Worm (Caenorhabditis elegans): ENCODE results near the gene B0222.5.

Gene B0222.5

DNA sequence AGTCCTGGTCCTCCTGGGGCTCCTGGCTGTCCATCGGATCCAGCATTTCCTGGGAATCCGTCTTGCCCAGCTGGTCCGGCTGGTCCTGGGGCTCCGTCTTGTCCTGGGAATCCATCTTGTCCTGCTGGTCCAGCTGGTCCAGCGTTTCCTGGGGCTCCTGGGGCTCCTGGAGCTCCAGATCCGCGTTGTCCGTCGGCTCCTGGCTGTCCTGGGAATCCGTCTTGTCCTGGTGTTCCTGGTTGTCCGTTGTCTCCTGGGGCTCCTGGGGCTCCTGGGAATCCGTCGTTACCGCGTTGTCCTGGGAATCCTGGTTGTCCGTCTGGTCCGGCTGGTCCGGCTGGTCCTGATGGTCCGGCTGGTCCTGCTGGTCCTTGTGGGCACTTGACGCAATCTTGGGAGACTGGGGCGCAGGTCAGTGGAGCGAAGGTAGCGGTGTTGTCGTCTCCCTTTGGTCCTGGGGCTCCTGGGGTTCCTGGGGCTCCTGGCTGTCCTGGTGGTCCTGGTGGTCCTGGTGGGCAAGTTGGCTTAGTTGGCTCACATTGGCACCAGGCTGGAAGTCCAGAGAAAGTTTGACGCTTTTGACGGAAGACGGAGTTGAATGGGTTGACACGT is 7.6 kb upstream of the B0222.5 start:
- peak; percentile 85 for TF ChIP-seq zfh-2 (GFP tag; conservative IDR thresholded peaks at IDR 0.05)
- no peak for TF ChIP-seq nfya-1 (tag; optimal IDR thresholded peaks at IDR 0.05; ENCODE audit: borderline replicate concordance, insufficient read depth)
- TF ChIP-seq egl-18 (GFP tag; IDR thresholded peaks at IDR 0.05): no peak
- peak; percentile 87 for TF ChIP-seq egrh-3 (GFP tag; IDR thresholded peaks at IDR 0.05)
- TF ChIP-seq ztf-28 (GFP tag; IDR thresholded peaks at IDR 0.05): 0 out of 2 replicates have a peak, but pooled peaks have one; percentile 29
- TF ChIP-seq ceh-79 (tag; optimal IDR thresholded peaks at IDR 0.05): no peak

DNA sequence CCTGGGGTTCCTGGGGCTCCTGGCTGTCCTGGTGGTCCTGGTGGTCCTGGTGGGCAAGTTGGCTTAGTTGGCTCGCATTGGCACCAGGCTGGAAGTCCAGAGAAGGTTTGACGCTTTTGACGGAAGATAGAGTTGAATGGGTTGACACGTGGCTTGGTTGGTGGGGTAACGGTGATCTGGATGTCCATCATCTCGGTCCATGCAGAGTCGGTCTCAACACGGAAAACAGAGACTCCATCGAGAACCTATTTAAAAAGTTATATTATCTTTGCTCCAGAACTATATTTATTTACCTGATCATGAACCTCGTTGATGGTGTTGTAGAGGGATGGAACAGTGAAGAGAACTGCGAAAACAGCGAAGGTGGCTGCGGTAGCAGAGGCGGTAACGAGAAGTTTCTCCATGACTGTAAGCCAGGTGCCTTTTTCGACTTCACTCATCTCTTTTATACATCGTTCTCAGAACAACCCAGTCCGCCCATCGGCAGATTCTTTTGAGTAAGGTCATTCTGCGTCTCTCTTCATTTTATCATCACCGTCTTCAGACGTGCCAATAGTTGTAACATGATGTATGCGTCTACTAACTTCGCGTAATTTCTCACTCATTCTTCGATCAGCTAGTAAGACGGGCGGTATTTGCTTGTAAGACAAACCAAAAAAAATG is 5.7 kb upstream of the B0222.5 start, which contains the start of gene col-144:
Gene col-144, minus strand, starts transcription at position 419 of the 663 bp plus-strand sequence.
- TF ChIP-seq lag-1 (GFP tag; IDR thresholded peaks at IDR 0.05): no peak
- TF ChIP-seq T07F8.4 (tag; optimal IDR thresholded peaks at IDR 0.05): no peak
- no peak for TF ChIP-seq dpl-1 (GFP tag; optimal IDR thresholded peaks at IDR 0.05)

DNA sequence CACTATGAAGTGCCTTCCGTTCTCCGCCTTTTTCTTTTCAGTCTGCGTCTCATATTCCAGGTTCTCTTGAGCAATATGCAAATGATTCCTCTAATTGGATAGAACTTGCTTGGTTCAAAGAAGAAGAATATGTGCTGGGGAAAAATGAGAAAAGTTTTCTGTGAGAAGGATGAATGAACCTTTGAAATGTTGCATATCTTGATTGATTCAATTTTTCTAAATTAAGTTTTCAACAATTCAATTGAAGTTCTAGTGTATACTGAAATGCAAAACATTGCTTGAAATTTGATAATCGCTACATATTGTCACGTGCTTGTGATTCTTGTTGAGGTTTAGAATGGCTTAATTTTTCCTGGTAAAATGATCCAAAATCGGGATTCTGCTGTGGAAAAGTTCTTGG is 2.9 kb upstream of the B0222.5 start:
- TF ChIP-seq Y79H2A.3 (GFP tag; conservative IDR thresholded peaks at IDR 0.05) (no peak), mcd-1 (GFP tag; IDR thresholded peaks at IDR 0.05) (no peak), egl-18 (GFP tag; IDR thresholded peaks at IDR 0.05) (no peak), hsf-1 (GFP tag; IDR thresholded peaks at IDR 0.05) (no peak), nhr-179 (tag; optimal IDR thresholded peaks at IDR 0.05) (no peak), rcor-1 (GFP tag; IDR thresholded peaks at IDR 0.05) (no peak), hmg-1.2 (GFP tag; IDR thresholded peaks at IDR 0.05) (no peak), aptf-3 (GFP tag; IDR thresholded peaks at IDR 0.05) (no peak), him-1 (tag; optimal IDR thresholded peaks at IDR 0.05) (no peak), nhr-90 (tag; optimal IDR thresholded peaks at IDR 0.05) (no peak), Y95B8A.8 (GFP tag; IDR thresholded peaks at IDR 0.05) (no peak), unc-130 (GFP tag; optimal IDR thresholded peaks at IDR 0.05) (no peak), Y53G8AR.9 (GFP tag; conservative IDR thresholded peaks at IDR 0.05) (no peak), tlf-1 (GFP tag; optimal IDR thresholded peaks at IDR 0.05) (no peak), egrh-3 (GFP tag; IDR thresholded peaks at IDR 0.05) (no peak), nfya-1 (tag; optimal IDR thresholded peaks at IDR 0.05; ENCODE audit: borderline replicate concordance, insufficient read depth) (no peak), B0336.3 (GFP tag; IDR thresholded peaks at IDR 0.05) (no peak), hlh-26 (GFP tag; conservative IDR thresholded peaks at IDR 0.05) (no peak), F55B11.4 (tag; optimal IDR thresholded peaks at IDR 0.05; ENCODE audit: borderline replicate concordance, insufficient read depth) (no peak)

DNA sequence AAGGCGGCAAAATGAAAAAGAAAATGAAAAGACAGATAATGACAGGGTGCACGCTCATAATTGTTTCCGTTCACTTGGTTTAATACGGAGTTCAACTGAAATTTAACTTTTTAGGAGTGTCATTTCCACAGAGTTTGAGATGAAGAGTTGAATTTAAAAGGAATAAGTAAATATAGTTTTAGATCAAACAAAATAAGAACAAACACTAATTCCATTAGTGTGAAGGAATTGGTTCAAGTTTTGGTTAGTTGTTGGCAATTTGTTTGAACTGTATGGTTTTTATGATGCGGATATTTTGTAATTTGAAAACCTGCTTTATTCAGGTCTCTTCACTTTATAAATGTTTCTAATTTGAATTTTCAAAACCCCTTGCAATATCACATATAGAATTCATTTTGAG is 2.0 kb upstream of the B0222.5 start, which contains the start of gene B0222.15:
Gene B0222.15, minus strand, starts transcription at position 101 of the 400 bp plus-strand sequence.
- no peak for TF ChIP-seq aptf-3 (GFP tag; IDR thresholded peaks at IDR 0.05)
- no peak for TF ChIP-seq F10E7.11 (tag; optimal IDR thresholded peaks at IDR 0.05)
- TF ChIP-seq sea-2 (GFP tag; IDR thresholded peaks at IDR 0.05): no peak
- no peak for TF ChIP-seq attf-3 (GFP tag; conservative IDR thresholded peaks at IDR 0.05)
- TF ChIP-seq bed-2 (GFP tag; IDR thresholded peaks at IDR 0.05): no peak

DNA sequence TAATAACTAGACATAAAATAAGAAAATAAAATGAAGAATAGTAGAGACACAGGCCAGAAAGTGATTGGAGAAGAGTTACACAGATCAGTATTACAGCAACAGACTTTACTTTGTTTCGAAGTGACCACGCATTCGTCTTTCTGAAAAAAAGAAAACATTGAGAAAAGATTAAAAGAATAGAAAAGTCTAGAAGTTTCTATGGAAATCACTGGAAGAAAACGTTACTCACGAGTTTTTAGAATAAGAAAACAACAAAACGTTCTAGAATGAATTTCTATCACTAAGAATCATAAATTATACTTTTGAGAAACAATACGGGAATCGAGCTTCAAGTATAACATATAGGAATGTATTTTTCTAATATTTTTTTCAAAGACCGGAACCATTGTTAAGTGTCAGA is 944 bp upstream of the B0222.5 start:
- TF ChIP-seq attf-6 (GFP tag; IDR thresholded peaks at IDR 0.05) (no peak), ztf-25 (GFP tag; IDR thresholded peaks at IDR 0.05) (no peak), hsf-1 (GFP tag; IDR thresholded peaks at IDR 0.05) (no peak), ztf-26 (tag; optimal IDR thresholded peaks at IDR 0.05) (peak; percentile 5), attf-3 (GFP tag; conservative IDR thresholded peaks at IDR 0.05) (no peak), tlf-1 (GFP tag; optimal IDR thresholded peaks at IDR 0.05) (no peak), him-1 (tag; optimal IDR thresholded peaks at IDR 0.05) (no peak), sea-2 (GFP tag; IDR thresholded peaks at IDR 0.05) (no peak)
